Worm (Caenorhabditis elegans) whole organism, early embryonic: ENCODE data around the gene inx-11.

Experiments
- B0310.2 ChIP-seq: sonication (generic microtip); optimal IDR thresholded peaks from 2 replicates; lab custom pipeline; 2016; ENCODE audit warnings: mild to moderate bottlenecking, missing genetic modification characterization, missing compliant biosample characterization
- F13C5.2 ChIP-seq: sonication (generic microtip); optimal IDR thresholded peaks from 2 replicates; lab custom pipeline; 2017; ENCODE audit warnings: mild to moderate bottlenecking, missing genetic modification characterization, inconsistent platforms, missing compliant biosample characterization
- aly-1 ChIP-seq: sonication (generic microtip); optimal IDR thresholded peaks from 2 replicates; lab custom pipeline; 2016; ENCODE audit warnings: missing genetic modification characterization, missing compliant biosample characterization
- ama-1 ChIP-seq: fragments of 150-350 bp; optimal IDR thresholded peaks from 2 replicates; lab custom pipeline; 2014
- ceh-13 ChIP-seq: fragments of 200-800 bp; sonication (Bioruptor generic); optimal IDR thresholded peaks from 2 replicates; lab custom pipeline; 2018; ENCODE audit warnings: mild to moderate bottlenecking, missing genetic modification characterization, missing compliant biosample characterization
- ceh-36 ChIP-seq: sonication (generic microtip); optimal IDR thresholded peaks from 2 replicates; lab custom pipeline; 2016; ENCODE audit warnings: missing genetic modification characterization, inconsistent platforms, missing compliant biosample characterization
- ets-7 ChIP-seq: sonication (generic microtip); optimal IDR thresholded peaks from 2 replicates; lab custom pipeline; 2016; ENCODE audit warnings: missing genotype, missing genetic modification characterization, missing compliant biosample characterization
- flt-1 ChIP-seq: fragments of 200-800 bp; sonication (Bioruptor generic); IDR thresholded peaks from 2 replicates; pipeline ENCODE4 v1.3.6; 2022; ENCODE audit warnings: missing genetic modification characterization, missing compliant biosample characterization
- hmbx-1 ChIP-seq: sonication (generic microtip); optimal IDR thresholded peaks from 2 replicates; lab custom pipeline; 2016; ENCODE audit warnings: mild to moderate bottlenecking, missing genetic modification characterization, missing compliant biosample characterization
- hmg-4 ChIP-seq: fragments of 200-800 bp; sonication (Bioruptor generic); optimal IDR thresholded peaks from 2 replicates; lab custom pipeline; 2018; ENCODE audit warnings: mild to moderate bottlenecking, missing genetic modification characterization, missing compliant biosample characterization
- hnd-1 ChIP-seq: sonication (generic microtip); optimal IDR thresholded peaks from 2 replicates; lab custom pipeline; 2016; ENCODE audit warnings: missing genetic modification characterization, missing compliant biosample characterization
- pes-1 ChIP-seq: fragments of 200-800 bp; sonication (Bioruptor generic); IDR thresholded peaks from 2 replicates; pipeline ENCODE4 v1.3.6; 2022; ENCODE audit warnings: missing genetic modification reagents, missing genetic modification characterization, missing compliant biosample characterization
- scrt-1 ChIP-seq: fragments of 200-800 bp; sonication (Bioruptor generic); IDR thresholded peaks from 2 replicates; pipeline ENCODE4 v1.3.6; 2022; ENCODE audit warnings: missing genetic modification characterization, missing compliant biosample characterization
- sea-1 ChIP-seq: fragments of 200-800 bp; sonication (Bioruptor generic); conservative IDR thresholded peaks from 2 replicates; pipeline ENCODE4 v1.3.6; 2022; ENCODE audit warnings: missing genetic modification characterization, missing compliant biosample characterization
- tbx-11 ChIP-seq: fragments of 200-800 bp; sonication (Bioruptor generic); IDR thresholded peaks from 2 replicates; pipeline ENCODE4 v1.3.6; 2022; ENCODE audit warnings: missing genetic modification characterization, missing compliant biosample characterization
- tbx-37 ChIP-seq: fragments of 200-800 bp; sonication (Bioruptor generic); conservative IDR thresholded peaks from 2 replicates; pipeline ENCODE4 v1.3.6; 2022; ENCODE audit warnings: missing genetic modification reagents, missing genetic modification characterization, missing compliant biosample characterization
- tra-4 ChIP-seq: sonication (generic microtip); optimal IDR thresholded peaks from 2 replicates; lab custom pipeline; 2017; ENCODE audit warnings: missing genetic modification characterization, missing compliant biosample characterization

Gene inx-11

ce11 chrV:12532369-12532768, 45.3 kb downstream of the inx-11 start:
- TF ChIP-seq ceh-13 (GFP tag; lab: Kevin White, UChicago) (no peak), hmg-4 (GFP tag; lab: Kevin White, UChicago) (no peak), B0310.2 (tag; lab: Kevin White, UChicago) (no peak), sea-1 (GFP tag; lab: Robert Waterston, UW) (no peak), pes-1 (GFP tag; lab: Robert Waterston, UW) (no peak), ama-1 (lab: Kevin White, UChicago) (no peak), hmbx-1 (tag; lab: Kevin White, UChicago) (no peak), tbx-37 (GFP tag; lab: Robert Waterston, UW) (no peak), tbx-11 (GFP tag; lab: Robert Waterston, UW) (no peak), scrt-1 (GFP tag; lab: Robert Waterston, UW) (no peak), aly-1 (no peak), ceh-36 (tag; lab: Kevin White, UChicago) (no peak), flt-1 (no peak), ets-7 (tag; lab: Kevin White, UChicago) (no peak), F13C5.2 (no peak), hnd-1 (no peak), tra-4 (no peak)

- TF ChIP-seq ama-1 (lab: Kevin White, UChicago) (no peak), pes-1 (GFP tag; lab: Robert Waterston, UW) (no peak), scrt-1 (GFP tag; lab: Robert Waterston, UW) (no peak), ceh-13 (GFP tag; lab: Kevin White, UChicago) (no peak), sea-1 (GFP tag; lab: Robert Waterston, UW) (no peak), ets-7 (tag; lab: Kevin White, UChicago) (no peak), tra-4 (no peak), aly-1 (no peak), hmbx-1 (tag; lab: Kevin White, UChicago) (no peak), tbx-11 (GFP tag; lab: Robert Waterston, UW) (no peak), ceh-36 (tag; lab: Kevin White, UChicago) (no peak)
Observed at ce11 chrV:12533635-12534150, 46.7 kb downstream of the inx-11 start.

- no peak for TF ChIP-seq sea-1 (GFP tag; lab: Robert Waterston, UW)
- TF ChIP-seq aly-1, result no peak
- no peak for TF ChIP-seq hmbx-1 (tag; lab: Kevin White, UChicago)
- no peak for TF ChIP-seq scrt-1 (GFP tag; lab: Robert Waterston, UW)
- no peak for TF ChIP-seq ama-1 (lab: Kevin White, UChicago)
- TF ChIP-seq ceh-36 (tag; lab: Kevin White, UChicago), result no peak
- TF ChIP-seq tbx-37 (GFP tag; lab: Robert Waterston, UW), result no peak
- TF ChIP-seq flt-1, result no peak
Observed at ce11 chrV:12534941-12535340, 47.9 kb downstream of the inx-11 start.

ce11 chrV:12536409-12537038, 49.5 kb downstream of the inx-11 start:
- no peak for TF ChIP-seq ets-7 (tag; lab: Kevin White, UChicago)
- no peak for TF ChIP-seq ceh-36 (tag; lab: Kevin White, UChicago)
- no peak for TF ChIP-seq tbx-37 (GFP tag; lab: Robert Waterston, UW)
- no peak for TF ChIP-seq ceh-13 (GFP tag; lab: Kevin White, UChicago)
- no peak; the same call in 1 of the 2 replicates for TF ChIP-seq sea-1 (GFP tag; lab: Robert Waterston, UW)
- TF ChIP-seq pes-1 (GFP tag; lab: Robert Waterston, UW), result no peak
- TF ChIP-seq flt-1, result no peak
- no peak for TF ChIP-seq tra-4
- TF ChIP-seq F13C5.2, result no peak
- no peak for TF ChIP-seq hmbx-1 (tag; lab: Kevin White, UChicago)
- no peak for TF ChIP-seq tbx-11 (GFP tag; lab: Robert Waterston, UW)
- TF ChIP-seq aly-1, result no peak
- TF ChIP-seq scrt-1 (GFP tag; lab: Robert Waterston, UW), result no peak
- TF ChIP-seq hmg-4 (GFP tag; lab: Kevin White, UChicago), result no peak

- TF ChIP-seq pes-1 (GFP tag; lab: Robert Waterston, UW), result no peak
- TF ChIP-seq F13C5.2, result no peak
- no peak for TF ChIP-seq tbx-11 (GFP tag; lab: Robert Waterston, UW)
- TF ChIP-seq ceh-13 (GFP tag; lab: Kevin White, UChicago), result no peak
- TF ChIP-seq flt-1, result no peak
- TF ChIP-seq hmbx-1 (tag; lab: Kevin White, UChicago), result no peak
- TF ChIP-seq ama-1 (lab: Kevin White, UChicago), result no peak
- no peak for TF ChIP-seq B0310.2 (tag; lab: Kevin White, UChicago)
- no peak for TF ChIP-seq hnd-1
Observed at ce11 chrV:12537505-12537904, 50.5 kb downstream of the inx-11 start.

ce11 chrV:12538984-12539852, 52.2 kb downstream of the inx-11 start:
- TF ChIP-seq F13C5.2 (no peak), ceh-13 (GFP tag; lab: Kevin White, UChicago) (no peak), hnd-1 (no peak), hmbx-1 (tag; lab: Kevin White, UChicago) (no peak), flt-1 (no peak), tra-4 (no peak), ceh-36 (tag; lab: Kevin White, UChicago) (no peak), tbx-11 (GFP tag; lab: Robert Waterston, UW) (no peak), ama-1 (lab: Kevin White, UChicago) (no peak), B0310.2 (tag; lab: Kevin White, UChicago) (no peak), sea-1 (GFP tag; lab: Robert Waterston, UW) (no peak), pes-1 (GFP tag; lab: Robert Waterston, UW) (no peak), ets-7 (tag; lab: Kevin White, UChicago) (no peak), aly-1 (no peak), tbx-37 (GFP tag; lab: Robert Waterston, UW) (no peak), scrt-1 (GFP tag; lab: Robert Waterston, UW) (no peak), hmg-4 (GFP tag; lab: Kevin White, UChicago) (no peak)
